Fruit fly (Drosophila melanogaster): ENCODE results near the gene Fpgs2.

dm6 chr2L:3872283-3872682 lies 41.8 kb downstream of the Fpgs2 start, which contains the start of gene CG31957:
- no peak for TF ChIP-seq CG8478 (optimal IDR thresholded peaks at IDR 0.05)
- peak; percentile 35 to 45 for TF ChIP-seq CTCF (optimal IDR thresholded peaks at IDR 0.05)

Data from S2 (cell line).